Fruit fly (Drosophila melanogaster) whole organism, embryonic: ENCODE data around the gene CG11768.

Source experiments
- CG12299 ChIP-seq: fragments of 200-800 bp; sonication (Bioruptor generic); optimal IDR thresholded peaks from 2 replicates; lab custom pipeline; 2018; ENCODE audit warnings: missing biosample characterization, mild to moderate bottlenecking, missing genetic modification characterization
- CG13296 ChIP-seq: fragments of 200-800 bp; sonication (Bioruptor generic); optimal IDR thresholded peaks from 3 replicates; lab custom pipeline; 2018; ENCODE audit warnings: missing biosample characterization, mild to moderate bottlenecking, missing genetic modification characterization
- CG13624 ChIP-seq: fragments of 200-800 bp; sonication (Bioruptor generic); optimal IDR thresholded peaks from 2 replicates; lab custom pipeline; 2016; ENCODE audit warnings: missing biosample characterization, missing genetic modification characterization
- CG14965 ChIP-seq: fragments of 200-800 bp; sonication (Bioruptor generic); optimal IDR thresholded peaks from 2 replicates; lab custom pipeline; 2016; ENCODE audit warnings: missing biosample characterization, missing genetic modification characterization, borderline replicate concordance
- CG16815 ChIP-seq: fragments of 200-800 bp; sonication (Bioruptor generic); optimal IDR thresholded peaks from 3 replicates; lab custom pipeline; 2017; ENCODE audit warnings: missing biosample characterization, mild to moderate bottlenecking, missing genetic modification characterization
- CG18011 ChIP-seq: fragments of 200-800 bp; sonication (Bioruptor generic); optimal IDR thresholded peaks from 2 replicates; lab custom pipeline; 2017; ENCODE audit warnings: missing biosample characterization, missing genetic modification characterization, mild to moderate bottlenecking, moderate library complexity, missing genotype
- CG1832 ChIP-seq: fragments of 200-800 bp; sonication (Bioruptor generic); optimal IDR thresholded peaks from 2 replicates; lab custom pipeline; 2017; ENCODE audit warnings: missing biosample characterization, mild to moderate bottlenecking, missing genetic modification characterization, inconsistent platforms
- CG2712 ChIP-seq: fragments of 200-800 bp; optimal IDR thresholded peaks from 3 replicates; lab custom pipeline; 2019; ENCODE audit warnings: missing biosample characterization, mild to moderate bottlenecking, missing genetic modification characterization, moderate library complexity
- CG2889 ChIP-seq: fragments of 200-800 bp; sonication (Bioruptor generic); IDR thresholded peaks from 3 replicates; pipeline ENCODE4 v1.3.6; 2022; ENCODE audit warnings: missing biosample characterization, missing genetic modification characterization
- CG30020 ChIP-seq: fragments of 200-800 bp; optimal IDR thresholded peaks from 2 replicates; lab custom pipeline; 2019; ENCODE audit warnings: missing biosample characterization, mild to moderate bottlenecking, missing genetic modification characterization, moderate library complexity
- CG3163 ChIP-seq: fragments of 200-800 bp; sonication (Bioruptor generic); optimal IDR thresholded peaks from 3 replicates; lab custom pipeline; 2016; ENCODE audit warnings: missing biosample characterization, missing genetic modification characterization
- CG3995 ChIP-seq: fragments of 200-800 bp; sonication (Bioruptor generic); optimal IDR thresholded peaks from 3 replicates; lab custom pipeline; 2016; ENCODE audit warnings: missing biosample characterization, missing genetic modification characterization
- CG4854 ChIP-seq: fragments of 200-800 bp; sonication (Bioruptor generic); optimal IDR thresholded peaks from 2 replicates; lab custom pipeline; 2016; ENCODE audit warnings: missing biosample characterization, missing genetic modification characterization, inconsistent platforms
- CG5245 ChIP-seq: fragments of 200-800 bp; sonication (Bioruptor generic); optimal IDR thresholded peaks from 3 replicates; lab custom pipeline; 2016; ENCODE audit warnings: missing biosample characterization, missing genetic modification characterization
- CG6689 ChIP-seq: fragments of 200-800 bp; sonication (Bioruptor generic); IDR thresholded peaks from 2 replicates; pipeline ENCODE4 v1.3.6; 2022; ENCODE audit warnings: missing biosample characterization, missing genetic modification characterization
- CG6813 ChIP-seq: fragments of 200-800 bp; sonication (Bioruptor generic); optimal IDR thresholded peaks from 2 replicates; lab custom pipeline; 2017; ENCODE audit warnings: missing biosample characterization, missing genetic modification characterization, mild to moderate bottlenecking, moderate library complexity, missing genetic modification reagents
- CG7357 ChIP-seq: fragments of 200-800 bp; sonication (Bioruptor generic); IDR thresholded peaks from 3 replicates; pipeline ENCODE4 v1.3.6; 2022; ENCODE audit warnings: missing biosample characterization, missing genetic modification characterization
- CG9609 ChIP-seq: fragments of 200-800 bp; sonication (Bioruptor generic); optimal IDR thresholded peaks from 3 replicates; lab custom pipeline; 2016; ENCODE audit warnings: missing biosample characterization, missing genetic modification characterization
- CkIIα-i1 ChIP-seq: fragments of 200-800 bp; sonication (Bioruptor generic); IDR thresholded peaks from 2 replicates; pipeline ENCODE4 v1.3.6; 2022; ENCODE audit warnings: missing biosample characterization, missing genetic modification characterization
- Drgx ChIP-seq: fragments of 200-800 bp; sonication (Bioruptor generic); IDR thresholded peaks from 2 replicates; pipeline ENCODE4 v1.3.6; 2022; ENCODE audit warnings: missing biosample characterization, missing genetic modification characterization
- E2f2 ChIP-seq: fragments of 200-800 bp; sonication (Bioruptor generic); IDR thresholded peaks from 2 replicates; pipeline ENCODE4 v1.3.6; 2022; ENCODE audit warnings: missing biosample characterization, missing genetic modification characterization
- H15 ChIP-seq: fragments of 200-800 bp; sonication (Bioruptor generic); IDR thresholded peaks from 3 replicates; pipeline ENCODE4 v1.3.6; 2022; ENCODE audit warnings: missing biosample characterization, missing genetic modification characterization
- Hand ChIP-seq: fragments of 200-800 bp; sonication (Bioruptor generic); optimal IDR thresholded peaks from 2 replicates; lab custom pipeline; 2017; ENCODE audit warnings: mild to moderate bottlenecking, missing biosample characterization, missing genetic modification reagents, missing genetic modification characterization
- Max ChIP-seq: fragments of 200-800 bp; sonication (Bioruptor generic); optimal IDR thresholded peaks from 2 replicates; lab custom pipeline; 2016; ENCODE audit warnings: missing biosample characterization, mild to moderate bottlenecking, missing genetic modification characterization
- NC2β ChIP-seq: fragments of 200-800 bp; sonication (Bioruptor generic); optimal IDR thresholded peaks from 2 replicates; lab custom pipeline; 2016; ENCODE audit warnings: missing biosample characterization, missing genetic modification characterization
- NfI ChIP-seq: fragments of 200-800 bp; sonication (Bioruptor generic); optimal IDR thresholded peaks from 3 replicates; lab custom pipeline; 2018; ENCODE audit warnings: missing biosample characterization, mild to moderate bottlenecking, missing genetic modification characterization, moderate library complexity
- Pdp1 ChIP-seq, 2 experiments: fragments of 200-800 bp; sonication (Bioruptor generic); optimal IDR thresholded peaks; 3 replicates each; lab custom pipeline; 2016; ENCODE audit warnings: missing biosample characterization in 2 of 2, missing genetic modification characterization in 2 of 2, mild to moderate bottlenecking in 1 of 2, moderate library complexity in 1 of 2
- Spps ChIP-seq: fragments of 200-800 bp; sonication (Bioruptor generic); optimal IDR thresholded peaks from 2 replicates; lab custom pipeline; 2018; ENCODE audit warnings: missing biosample characterization, mild to moderate bottlenecking, missing genetic modification characterization
- Xrp1 ChIP-seq: fragments of 200-800 bp; sonication (Bioruptor generic); IDR thresholded peaks from 2 replicates; pipeline ENCODE4 v1.3.6; 2022; ENCODE audit warnings: missing biosample characterization, missing genetic modification characterization
- YL-1 ChIP-seq: fragments of 200-800 bp; sonication (Bioruptor generic); optimal IDR thresholded peaks from 3 replicates; lab custom pipeline; 2017; ENCODE audit warnings: missing biosample characterization, mild to moderate bottlenecking, missing genetic modification characterization
- cas ChIP-seq: fragments of 200-800 bp; sonication (Bioruptor generic); IDR thresholded peaks from 2 replicates; pipeline ENCODE4 v1.3.6; 2022; ENCODE audit warnings: missing biosample characterization, missing genetic modification characterization
- crol ChIP-seq: fragments of 200-800 bp; sonication (Bioruptor generic); IDR thresholded peaks from 2 replicates; pipeline ENCODE4 v1.3.6; 2022; ENCODE audit warnings: missing biosample characterization, missing genetic modification characterization
- dm ChIP-seq: fragments of 200-800 bp; sonication (Bioruptor generic); optimal IDR thresholded peaks from 3 replicates; lab custom pipeline; 2016; ENCODE audit warnings: missing biosample characterization, missing genetic modification characterization
- dysf ChIP-seq: fragments of 200-800 bp; sonication (Bioruptor generic); IDR thresholded peaks from 3 replicates; pipeline ENCODE4 v1.3.6; 2022; ENCODE audit warnings: missing biosample characterization, missing genetic modification characterization
- ewg ChIP-seq: fragments of 200-800 bp; sonication (Bioruptor generic); optimal IDR thresholded peaks from 3 replicates; lab custom pipeline; 2017; ENCODE audit warnings: mild to moderate bottlenecking, missing biosample characterization, missing genetic modification reagents, missing genetic modification characterization
- grn ChIP-seq: fragments of 200-800 bp; sonication (Bioruptor generic); optimal IDR thresholded peaks from 3 replicates; lab custom pipeline; 2017; ENCODE audit warnings: missing biosample characterization, missing genetic modification characterization
- gsb-n ChIP-seq: fragments of 200-800 bp; sonication (Bioruptor generic); optimal IDR thresholded peaks from 3 replicates; lab custom pipeline; 2018; ENCODE audit warnings: missing biosample characterization, mild to moderate bottlenecking, missing genetic modification characterization
- her ChIP-seq: fragments of 200-800 bp; sonication (Bioruptor generic); optimal IDR thresholded peaks from 2 replicates; lab custom pipeline; 2016; ENCODE audit warnings: missing biosample characterization, missing genetic modification characterization
- lilli ChIP-seq: fragments of 200-800 bp; sonication (Bioruptor generic); optimal IDR thresholded peaks from 3 replicates; lab custom pipeline; 2016; ENCODE audit warnings: missing biosample characterization, missing genetic modification characterization
- mam ChIP-seq: fragments of 200-800 bp; sonication (Bioruptor generic); optimal IDR thresholded peaks from 3 replicates; lab custom pipeline; 2016; ENCODE audit warnings: missing biosample characterization, missing genetic modification characterization
- nmo ChIP-seq: fragments of 200-800 bp; sonication (Bioruptor generic); optimal IDR thresholded peaks from 2 replicates; lab custom pipeline; 2018; ENCODE audit warnings: missing biosample characterization, mild to moderate bottlenecking, missing genetic modification characterization, moderate library complexity
- peb ChIP-seq: fragments of 200-800 bp; sonication (Bioruptor generic); IDR thresholded peaks from 2 replicates; pipeline ENCODE4 v1.3.6; 2022; ENCODE audit warnings: missing biosample characterization, missing genetic modification characterization
- pfk ChIP-seq: fragments of 200-800 bp; sonication (Bioruptor generic); optimal IDR thresholded peaks from 2 replicates; lab custom pipeline; 2018; ENCODE audit warnings: missing biosample characterization, mild to moderate bottlenecking, missing genetic modification characterization, moderate library complexity
- pros ChIP-seq: fragments of 200-800 bp; sonication (Bioruptor generic); optimal IDR thresholded peaks from 3 replicates; lab custom pipeline; 2019; ENCODE audit warnings: missing biosample characterization, mild to moderate bottlenecking, missing genetic modification characterization, moderate library complexity
- shn ChIP-seq: fragments of 200-800 bp; sonication (Bioruptor generic); optimal IDR thresholded peaks from 3 replicates; lab custom pipeline; 2016; ENCODE audit warnings: missing biosample characterization, missing genetic modification characterization
- sr ChIP-seq: fragments of 200-800 bp; sonication (Bioruptor generic); IDR thresholded peaks from 3 replicates; pipeline ENCODE4 v1.3.6; 2022; ENCODE audit warnings: missing biosample characterization, missing genetic modification characterization
- tll ChIP-seq, 2 experiments: fragments of 200-800 bp in 1 of 2; fragments of >200 bp in 1 of 2; sonication (Bioruptor generic) in 1 of 2; optimal IDR thresholded peaks; 2 replicates each; lab custom pipeline; 2017 to 2019; ENCODE audit warnings: missing biosample characterization in 2 of 2, missing genetic modification characterization in 2 of 2, mild to moderate bottlenecking in 1 of 2, moderate library complexity in 1 of 2
- toy ChIP-seq: fragments of 200-800 bp; sonication (Bioruptor generic); IDR thresholded peaks from 2 replicates; pipeline ENCODE4 v1.3.6; 2022; ENCODE audit warnings: missing biosample characterization, missing genetic modification characterization
- ttk ChIP-seq: fragments of 200-800 bp; sonication (Bioruptor generic); IDR thresholded peaks from 2 replicates; pipeline ENCODE4 v2.1.2; 2022; ENCODE audit warnings: missing biosample characterization, missing genetic modification characterization
- wor ChIP-seq: fragments of 200-800 bp; sonication (Bioruptor generic); IDR thresholded peaks from 2 replicates; pipeline ENCODE4 v1.3.6; 2022; ENCODE audit warnings: missing biosample characterization, missing genetic modification characterization

The CG11768 gene

dm6 chr3R:8812342-8812966 lies 44.5 kb upstream of the CG11768 start (continued):
- TF ChIP-seq her (GFP tag; lab: Kevin White, UChicago) (no peak), pros (GFP tag; lab: Kevin White, UChicago) (peak; percentile 82), CG7357 (GFP tag; lab: Robert Waterston, UW) (0 out of 3 replicates have a peak, but pooled peaks have one; percentile 40), CG16815 (GFP tag; lab: Kevin White, UChicago) (no peak), CG13624 (peak; percentile 39), YL-1 (GFP tag; lab: Kevin White, UChicago) (no peak), Pdp1 (GFP tag; optimal IDR thresholded peaks at IDR 0.05; lab: Kevin White, UChicago) (peak; percentile 32 to 56), peb (GFP tag; lab: Robert Waterston, UW) (no peak), Drgx (GFP tag; lab: Robert Waterston, UW) (peak; percentile 94), E2f2 (GFP tag; lab: Robert Waterston, UW) (peak; percentile 45; the same call in 1 of the 2 replicates), CG6813 (GFP tag; lab: Kevin White, UChicago) (peak; percentile 34), grn (GFP tag; lab: Kevin White, UChicago) (peak; percentile 50), CG9609 (GFP tag; lab: Kevin White, UChicago) (peak; percentile 22), CG18011 (GFP tag; lab: Kevin White, UChicago) (peak; percentile 16), gsb-n (tag; lab: Kevin White, UChicago) (peak; percentile 31), nmo (peak; percentile 53), CG3163 (GFP tag; lab: Kevin White, UChicago) (no peak), lilli (GFP tag; lab: Kevin White, UChicago) (peak; percentile 59), CG6689 (GFP tag; lab: Robert Waterston, UW) (peak; percentile 73), CkIIα-i1 (no peak), tll (GFP tag; optimal IDR thresholded peaks at IDR 0.05; lab: Kevin White, UChicago) (no peak), Xrp1 (GFP tag; lab: Robert Waterston, UW) (peak; percentile 77), dysf (GFP tag; lab: Robert Waterston, UW) (peak; percentile 70; the same call in 2 of the 3 replicates), crol (GFP tag; lab: Robert Waterston, UW) (peak; percentile 43; the same call in 1 of the 2 replicates), mam (GFP tag; lab: Kevin White, UChicago) (peak; percentile 28), CG2712 (tag; lab: Kevin White, UChicago) (peak; percentile 44), CG3995 (no peak), toy (peak; percentile 41; the same call in 1 of the 2 replicates), Max (GFP tag; lab: Kevin White, UChicago) (peak; percentile 31), CG1832 (no peak), CG5245 (GFP tag; lab: Kevin White, UChicago) (no peak), NC2β (no peak), shn (GFP tag; lab: Kevin White, UChicago) (peak; percentile 41), sr (GFP tag; lab: Robert Waterston, UW) (no peak), wor (GFP tag; lab: Robert Waterston, UW) (0 out of 2 replicates have a peak, but pooled peaks have one; percentile 14), CG2889 (GFP tag; lab: Robert Waterston, UW) (0 out of 3 replicates have a peak, but pooled peaks have one; percentile 58), cas (GFP tag; lab: Robert Waterston, UW) (peak; percentile 14; the same call in 1 of the 2 replicates), ewg (GFP tag; lab: Kevin White, UChicago) (peak; percentile 9), ttk (GFP tag; lab: Robert Waterston, UW) (peak; percentile 46; the same call in 1 of the 2 replicates), CG30020 (tag; lab: Kevin White, UChicago) (no peak), dm (GFP tag; lab: Kevin White, UChicago) (no peak), Hand (GFP tag; lab: Kevin White, UChicago) (peak; percentile 29), CG4854 (no peak), CG12299 (tag; lab: Kevin White, UChicago) (no peak), NfI (peak; percentile 15), H15 (GFP tag; lab: Robert Waterston, UW) (peak; percentile 46; the same call in 1 of the 3 replicates), pfk (GFP tag; lab: Kevin White, UChicago) (peak; percentile 34), CG14965 (peak; percentile 42), CG13296 (GFP tag; lab: Kevin White, UChicago) (peak; percentile 40), Spps (tag; lab: Kevin White, UChicago) (peak; percentile 42)
